Fruit fly (Drosophila melanogaster) S2 (cell line): Measurements from ENCODE around the gene CG42529.

Experiments used
- CG8478 ChIP-seq: fragments of >200 bp; optimal IDR thresholded peaks from 2 replicates; lab custom pipeline; 2018
- CTCF ChIP-seq, 2 experiments: fragments of >200 bp; optimal IDR thresholded peaks; 2 replicates each; lab custom pipeline; 2018

dm6 chr3L:19707570-19708146 is 21.1 kb upstream of the CG42529 start, which contains the start of gene serp:
- TF ChIP-seq CTCF (optimal IDR thresholded peaks at IDR 0.05; lab: Kevin White, UChicago) (no peak), CG8478 (lab: Kevin White, UChicago) (no peak)
